Worm (Caenorhabditis elegans) whole organism, late embryonic: Measurements from ENCODE around the gene Y54G2A.19.

Source experiments
- T23F11.4 ChIP-seq: fragments of 200-800 bp; sonication (Bioruptor generic); optimal IDR thresholded peaks from 2 replicates; lab custom pipeline; 2018; ENCODE audit warnings: mild to moderate bottlenecking, missing genetic modification characterization, missing compliant biosample characterization
- ceh-19 ChIP-seq: fragments of 200-800 bp; sonication (Bioruptor generic); optimal IDR thresholded peaks from 2 replicates; lab custom pipeline; 2018; ENCODE audit warnings: mild to moderate bottlenecking, missing genetic modification characterization, missing compliant biosample characterization
- ceh-2 ChIP-seq: sonication (generic microtip); optimal IDR thresholded peaks from 2 replicates; lab custom pipeline; 2016; ENCODE audit warnings: missing genotype, missing genetic modification characterization, missing compliant biosample characterization
- ceh-22 ChIP-seq: sonication (generic microtip); optimal IDR thresholded peaks from 2 replicates; lab custom pipeline; 2017; ENCODE audit warnings: missing biosample characterization, missing genetic modification characterization
- ceh-30 ChIP-seq: fragments of 150-350 bp; optimal IDR thresholded peaks from 2 replicates; lab custom pipeline; 2014; ENCODE audit warnings: missing biosample characterization, missing genetic modification characterization
- ceh-31 ChIP-seq: sonication (generic microtip); optimal IDR thresholded peaks from 2 replicates; lab custom pipeline; 2016; ENCODE audit warnings: missing genetic modification characterization, missing compliant biosample characterization
- ceh-34 ChIP-seq: sonication (generic microtip); optimal IDR thresholded peaks from 2 replicates; lab custom pipeline; 2016; ENCODE audit warnings: mild to moderate bottlenecking, missing genetic modification characterization, missing compliant biosample characterization
- ceh-45 ChIP-seq: fragments of 200-800 bp; sonication (Bioruptor generic); IDR thresholded peaks from 2 replicates; pipeline ENCODE4 v1.3.6; 2022; ENCODE audit warnings: missing genetic modification reagents, missing genetic modification characterization, missing compliant biosample characterization
- ceh-48 ChIP-seq: sonication (generic microtip); optimal IDR thresholded peaks from 2 replicates; lab custom pipeline; 2016; ENCODE audit warnings: missing genetic modification characterization, inconsistent platforms, missing compliant biosample characterization
- dmd-4 ChIP-seq: sonication (generic microtip); optimal IDR thresholded peaks from 2 replicates; lab custom pipeline; 2016; ENCODE audit warnings: borderline replicate concordance, missing genetic modification characterization, missing compliant biosample characterization
- dve-1 ChIP-seq: sonication (generic microtip); optimal IDR thresholded peaks from 2 replicates; lab custom pipeline; 2017; ENCODE audit warnings: antibody characterized with exemption, mild to moderate bottlenecking, missing genetic modification characterization, missing compliant biosample characterization
- ets-4 ChIP-seq: sonication (generic microtip); optimal IDR thresholded peaks from 2 replicates; lab custom pipeline; 2016; ENCODE audit warnings: missing genetic modification characterization, missing compliant biosample characterization
- fkh-6 ChIP-seq: sonication (generic microtip); optimal IDR thresholded peaks from 2 replicates; lab custom pipeline; 2016; ENCODE audit warnings: missing genetic modification characterization, missing compliant biosample characterization
- gmeb-2 ChIP-seq: sonication (generic microtip); optimal IDR thresholded peaks from 2 replicates; lab custom pipeline; 2016; ENCODE audit warnings: missing genetic modification characterization, inconsistent platforms, missing compliant biosample characterization
- hlh-13 ChIP-seq: fragments of 200-800 bp; sonication (Bioruptor generic); optimal IDR thresholded peaks from 2 replicates; lab custom pipeline; 2018; ENCODE audit warnings: mild to moderate bottlenecking, missing genetic modification characterization, missing compliant biosample characterization
- hlh-15 ChIP-seq: sonication (generic microtip); optimal IDR thresholded peaks from 2 replicates; lab custom pipeline; 2016; ENCODE audit warnings: missing genetic modification characterization, missing compliant biosample characterization
- lin-11 ChIP-seq: fragments of 200-800 bp; sonication (Bioruptor generic); optimal IDR thresholded peaks from 2 replicates; lab custom pipeline; 2018; ENCODE audit warnings: mild to moderate bottlenecking, missing genetic modification characterization, missing compliant biosample characterization
- madf-2 ChIP-seq: sonication (generic microtip); optimal IDR thresholded peaks from 2 replicates; lab custom pipeline; 2017; ENCODE audit warnings: missing genetic modification characterization, missing compliant biosample characterization
- mec-3 ChIP-seq: sonication (generic microtip); optimal IDR thresholded peaks from 2 replicates; lab custom pipeline; 2016; ENCODE audit warnings: borderline replicate concordance, missing genetic modification characterization, missing compliant biosample characterization
- nfya-1 ChIP-seq: sonication (generic microtip); optimal IDR thresholded peaks from 2 replicates; lab custom pipeline; 2017; ENCODE audit warnings: missing genetic modification characterization, mild to moderate bottlenecking, missing compliant biosample characterization, antibody characterized with exemption, moderate library complexity
- nhr-11 ChIP-seq: fragments of 150-350 bp; optimal IDR thresholded peaks from 2 replicates; lab custom pipeline; 2014; ENCODE audit warnings: missing biosample characterization, missing genetic modification characterization
- pha-2 ChIP-seq: sonication (generic microtip); optimal IDR thresholded peaks from 2 replicates; lab custom pipeline; 2017; ENCODE audit warnings: mild to moderate bottlenecking, missing genetic modification characterization, missing compliant biosample characterization
- pha-4 ChIP-seq: fragments of 150-350 bp; optimal IDR thresholded peaks from 2 replicates; lab custom pipeline; 2018; ENCODE audit warnings: missing biosample characterization, missing genetic modification reagents, missing genetic modification characterization
- pqm-1 ChIP-seq: sonication (generic microtip); optimal IDR thresholded peaks from 2 replicates; lab custom pipeline; 2016; ENCODE audit warnings: missing genetic modification characterization, missing compliant biosample characterization
- ref-2 ChIP-seq: sonication (generic microtip); optimal IDR thresholded peaks from 2 replicates; lab custom pipeline; 2016; ENCODE audit warnings: missing genetic modification characterization, missing compliant biosample characterization
- sox-2 ChIP-seq: fragments of 200-800 bp; sonication (Bioruptor generic); IDR thresholded peaks from 2 replicates; pipeline ENCODE4 v1.3.6; 2022; ENCODE audit warnings: missing genetic modification reagents, missing genetic modification characterization, missing compliant biosample characterization
- sox-4 ChIP-seq: sonication (generic microtip); optimal IDR thresholded peaks from 2 replicates; lab custom pipeline; 2017; ENCODE audit warnings: mild to moderate bottlenecking, missing genetic modification characterization, inconsistent platforms, missing compliant biosample characterization
- syd-9 ChIP-seq: sonication (generic microtip); optimal IDR thresholded peaks from 2 replicates; lab custom pipeline; 2016; ENCODE audit warnings: mild to moderate bottlenecking, missing genetic modification characterization, moderate library complexity, missing compliant biosample characterization
- tbx-7 ChIP-seq: sonication (generic microtip); optimal IDR thresholded peaks from 2 replicates; lab custom pipeline; 2016; ENCODE audit warnings: missing genotype, missing genetic modification characterization, missing compliant biosample characterization
- unc-3 ChIP-seq, 2 experiments: fragments of 200-800 bp in 1 of 2; sonication (Bioruptor generic) in 1 of 2; sonication (generic microtip) in 1 of 2; conservative IDR thresholded peaks in 1 of 2; optimal IDR thresholded peaks in 1 of 2; 2 replicates each; pipeline versions ENCODE4 v1.3.6 to Lab custom; 2016 to 2022; ENCODE audit warnings: missing compliant biosample characterization in 2 of 2, missing genetic modification characterization in 2 of 2, missing genetic modification reagents in 1 of 2
- unc-42 ChIP-seq: sonication (generic microtip); optimal IDR thresholded peaks from 2 replicates; lab custom pipeline; 2016; ENCODE audit warnings: missing genotype, missing genetic modification characterization, missing compliant biosample characterization
- unc-55 ChIP-seq: sonication (generic microtip); optimal IDR thresholded peaks from 2 replicates; lab custom pipeline; 2017; ENCODE audit warnings: missing biosample characterization, missing genetic modification reagents, missing genetic modification characterization
- unc-86 ChIP-seq: sonication (generic microtip); optimal IDR thresholded peaks from 2 replicates; lab custom pipeline; 2016; ENCODE audit warnings: missing genetic modification characterization, missing compliant biosample characterization
- zip-5 ChIP-seq: sonication (generic microtip); optimal IDR thresholded peaks from 2 replicates; lab custom pipeline; 2016; ENCODE audit warnings: missing genetic modification characterization, missing compliant biosample characterization

Y54G2A.19 gene

ce11 chrIV:2890401-2890952 is 4.1 kb downstream of the Y54G2A.19 start, which contains the start of the genes nprt-1 and dib-1:
TSS of gene nprt-1 (minus strand) at chrIV:2890451.
TSS of gene dib-1 (plus strand) at chrIV:2890882.
- no peak for TF ChIP-seq ceh-45
- TF ChIP-seq unc-86 = no peak
- TF ChIP-seq T23F11.4 (GFP tag; lab: Kevin White, UChicago) = no peak
- peak; percentile 31 for TF ChIP-seq unc-42 (tag; lab: Kevin White, UChicago)
- TF ChIP-seq unc-3 (GFP tag; conservative IDR thresholded peaks at IDR 0.05; lab: Robert Waterston, UW) = no peak
- no peak for TF ChIP-seq unc-3 (tag; optimal IDR thresholded peaks at IDR 0.05; lab: Kevin White, UChicago)
- TF ChIP-seq ceh-48 = peak; percentile 11
- TF ChIP-seq hlh-13 (GFP tag; lab: Kevin White, UChicago) = no peak
- TF ChIP-seq ceh-31 (tag; lab: Kevin White, UChicago) = no peak
- no peak for TF ChIP-seq pqm-1 (tag; lab: Kevin White, UChicago)
- no peak for TF ChIP-seq hlh-15 (tag; lab: Kevin White, UChicago)
- TF ChIP-seq pha-2 (tag; lab: Kevin White, UChicago) = no peak
- no peak for TF ChIP-seq gmeb-2
- TF ChIP-seq lin-11 (tag; lab: Kevin White, UChicago) = no peak
- no peak for TF ChIP-seq tbx-7 (tag; lab: Kevin White, UChicago)
- TF ChIP-seq dmd-4 (tag; lab: Kevin White, UChicago) = no peak
- TF ChIP-seq dve-1 (tag; lab: Kevin White, UChicago) = no peak
- TF ChIP-seq ceh-22 (tag; lab: Kevin White, UChicago) = no peak
- TF ChIP-seq nhr-11 (tag; lab: Kevin White, UChicago) = no peak
- no peak for TF ChIP-seq madf-2 (tag; lab: Kevin White, UChicago)
- no peak for TF ChIP-seq zip-5
- no peak for TF ChIP-seq ceh-19
- no peak for TF ChIP-seq ceh-34 (tag; lab: Kevin White, UChicago)
- no peak for TF ChIP-seq sox-4 (tag; lab: Kevin White, UChicago)
- TF ChIP-seq sox-2 (GFP tag; lab: Robert Waterston, UW) = no peak
- TF ChIP-seq nfya-1 (tag; lab: Kevin White, UChicago) = peak; percentile 52
- TF ChIP-seq fkh-6 (tag; lab: Kevin White, UChicago) = no peak
- TF ChIP-seq pha-4 = no peak

- TF ChIP-seq ref-2 (tag; lab: Kevin White, UChicago) (peak; percentile 7), pqm-1 (tag; lab: Kevin White, UChicago) (no peak)
These were observed 5.9 kb downstream of the Y54G2A.19 start for ce11 chrIV:2888496-2889101.

- TF ChIP-seq mec-3 (tag; lab: Kevin White, UChicago) (peak; percentile 13), ceh-30 (tag; lab: Kevin White, UChicago) (no peak)
- TF ChIP-seq, all 69 proteins: peak for 1
These were observed 7.3 kb downstream of the Y54G2A.19 start for ce11 chrIV:2887245-2887644.

- peak; percentile 64 for TF ChIP-seq nfya-1 (tag; lab: Kevin White, UChicago)
- TF ChIP-seq ets-4 (tag; lab: Kevin White, UChicago) = no peak
These were observed 7.9 kb downstream of the Y54G2A.19 start, which contains the start of gene dml-1 for ce11 chrIV:2886655-2887054. TSS of gene dml-1 (plus strand) at chrIV:2886955.

ce11 chrIV:2885260-2885659 is 9.3 kb downstream of the Y54G2A.19 start:
- TF ChIP-seq ceh-31 (tag; lab: Kevin White, UChicago) (no peak), ceh-2 (tag; lab: Kevin White, UChicago) (no peak), unc-55 (peak; percentile 20), syd-9 (tag; lab: Kevin White, UChicago) (no peak)
